Fruit fly (Drosophila melanogaster) whole organism, embryonic: ENCODE measurements around the gene CG7564.

Experiments used
- B-H1 ChIP-seq: fragments of 200-800 bp; sonication (Bioruptor generic); IDR thresholded peaks from 3 replicates; pipeline ENCODE4 v1.3.6; 2022; ENCODE audit warnings: missing biosample characterization, missing genetic modification characterization
- B-H2 ChIP-seq: fragments of 200-800 bp; sonication (Bioruptor generic); optimal IDR thresholded peaks from 2 replicates; lab custom pipeline; 2018; ENCODE audit warnings: missing biosample characterization, mild to moderate bottlenecking, missing genetic modification characterization
- BEAF-32 ChIP-seq: fragments of 200-800 bp; sonication (Bioruptor generic); optimal IDR thresholded peaks from 3 replicates; lab custom pipeline; 2017; ENCODE audit warnings: missing biosample characterization, missing genetic modification characterization, mild to moderate bottlenecking, moderate library complexity, missing genetic modification reagents
- CG10147 ChIP-seq: fragments of 200-800 bp; sonication (Bioruptor generic); optimal IDR thresholded peaks from 2 replicates; lab custom pipeline; 2019; ENCODE audit warnings: missing biosample characterization, mild to moderate bottlenecking, missing genetic modification characterization, moderate library complexity
- CG10366 ChIP-seq: fragments of 200-800 bp; sonication (Bioruptor generic); IDR thresholded peaks from 2 replicates; pipeline ENCODE4 v1.3.6; 2022; ENCODE audit warnings: missing biosample characterization, missing genetic modification characterization
- CG10959 ChIP-seq: fragments of 200-800 bp; sonication (Bioruptor generic); IDR thresholded peaks from 2 replicates; pipeline ENCODE4 v1.3.6; 2022; ENCODE audit warnings: missing biosample characterization, missing genetic modification characterization
- CG11504 ChIP-seq: fragments of 200-800 bp; sonication (Bioruptor generic); optimal IDR thresholded peaks from 3 replicates; lab custom pipeline; 2019; ENCODE audit warnings: missing biosample characterization, mild to moderate bottlenecking, missing genetic modification characterization, moderate library complexity
- CG12155 ChIP-seq: fragments of 200-800 bp; sonication (Bioruptor generic); optimal IDR thresholded peaks from 3 replicates; lab custom pipeline; 2016; ENCODE audit warnings: missing biosample characterization, missing genetic modification characterization
- CG12299 ChIP-seq: fragments of 200-800 bp; sonication (Bioruptor generic); optimal IDR thresholded peaks from 2 replicates; lab custom pipeline; 2018; ENCODE audit warnings: missing biosample characterization, mild to moderate bottlenecking, missing genetic modification characterization
- CG1233 ChIP-seq: fragments of 200-800 bp; sonication (Bioruptor generic); optimal IDR thresholded peaks from 4 replicates; lab custom pipeline; 2018; ENCODE audit warnings: missing biosample characterization, mild to moderate bottlenecking, missing genetic modification characterization
- CG13123 ChIP-seq: fragments of 200-800 bp; sonication (Bioruptor generic); optimal IDR thresholded peaks from 2 replicates; lab custom pipeline; 2016; ENCODE audit warnings: missing biosample characterization, missing genetic modification characterization
- CG13424 ChIP-seq: fragments of 200-800 bp; sonication (Bioruptor generic); optimal IDR thresholded peaks from 2 replicates; lab custom pipeline; 2019; ENCODE audit warnings: missing biosample characterization, mild to moderate bottlenecking, missing genetic modification characterization, moderate library complexity
- CG1529 ChIP-seq: fragments of 200-800 bp; sonication (Bioruptor generic); optimal IDR thresholded peaks from 3 replicates; lab custom pipeline; 2018; ENCODE audit warnings: missing biosample characterization, missing genetic modification characterization
- CG15601 ChIP-seq: fragments of 200-800 bp; sonication (Bioruptor generic); optimal IDR thresholded peaks from 3 replicates; lab custom pipeline; 2019; ENCODE audit warnings: missing biosample characterization, mild to moderate bottlenecking, missing genetic modification characterization, moderate library complexity
- CG1602 ChIP-seq: fragments of 200-800 bp; sonication (Bioruptor generic); optimal IDR thresholded peaks from 3 replicates; lab custom pipeline; 2016; ENCODE audit warnings: missing biosample characterization, missing genetic modification characterization
- CG1832 ChIP-seq: fragments of 200-800 bp; sonication (Bioruptor generic); optimal IDR thresholded peaks from 2 replicates; lab custom pipeline; 2017; ENCODE audit warnings: missing biosample characterization, mild to moderate bottlenecking, missing genetic modification characterization, inconsistent platforms
- CG2116 ChIP-seq: fragments of 200-800 bp; sonication (Bioruptor generic); optimal IDR thresholded peaks from 3 replicates; lab custom pipeline; 2018; ENCODE audit warnings: missing biosample characterization, mild to moderate bottlenecking, missing genetic modification characterization
- CG34422 ChIP-seq: fragments of 200-800 bp; sonication (Bioruptor generic); IDR thresholded peaks from 3 replicates; pipeline ENCODE4 v1.3.6; 2022; ENCODE audit warnings: missing biosample characterization, missing genetic modification characterization
- CG4820 ChIP-seq: fragments of 200-800 bp; sonication (Bioruptor generic); optimal IDR thresholded peaks from 3 replicates; lab custom pipeline; 2016; ENCODE audit warnings: missing biosample characterization, missing genetic modification characterization
- CG6272 ChIP-seq: fragments of 200-800 bp; sonication (Bioruptor generic); IDR thresholded peaks from 2 replicates; pipeline ENCODE4 v1.3.6; 2022; ENCODE audit warnings: missing biosample characterization, missing genetic modification characterization
- CG7271 ChIP-seq: fragments of 200-800 bp; sonication (Bioruptor generic); optimal IDR thresholded peaks from 2 replicates; lab custom pipeline; 2018; ENCODE audit warnings: missing biosample characterization, mild to moderate bottlenecking, missing genetic modification characterization, moderate library complexity
- CG7987 ChIP-seq: fragments of 200-800 bp; sonication (Bioruptor generic); optimal IDR thresholded peaks from 2 replicates; lab custom pipeline; 2018; ENCODE audit warnings: missing biosample characterization, mild to moderate bottlenecking, missing genetic modification characterization, moderate library complexity
- CG9609 ChIP-seq: fragments of 200-800 bp; sonication (Bioruptor generic); optimal IDR thresholded peaks from 3 replicates; lab custom pipeline; 2016; ENCODE audit warnings: missing biosample characterization, missing genetic modification characterization
- HLH4C ChIP-seq: fragments of 200-800 bp; sonication (Bioruptor generic); IDR thresholded peaks from 3 replicates; pipeline ENCODE4 v1.3.6; 2022; ENCODE audit warnings: missing biosample characterization, missing genetic modification characterization; ENCODE audit not compliant: partially characterized antibody
- Hr3 ChIP-seq: fragments of 200-800 bp; sonication (Bioruptor generic); optimal IDR thresholded peaks from 3 replicates; lab custom pipeline; 2016; ENCODE audit warnings: missing biosample characterization, missing genetic modification characterization
- NFAT ChIP-seq: fragments of 200-800 bp; sonication (Bioruptor generic); IDR thresholded peaks from 2 replicates; pipeline ENCODE4 v1.3.6; 2022; ENCODE audit warnings: missing biosample characterization, missing genetic modification characterization
- Ravus ChIP-seq: fragments of 200-800 bp; sonication (Bioruptor generic); IDR thresholded peaks from 2 replicates; pipeline ENCODE4 v1.3.6; 2022; ENCODE audit warnings: missing biosample characterization, missing genetic modification characterization
- Sin3A ChIP-seq: fragments of >200 bp; optimal IDR thresholded peaks from 2 replicates; lab custom pipeline; 2018
- Spps ChIP-seq: fragments of 200-800 bp; sonication (Bioruptor generic); optimal IDR thresholded peaks from 2 replicates; lab custom pipeline; 2018; ENCODE audit warnings: missing biosample characterization, mild to moderate bottlenecking, missing genetic modification characterization
- ato ChIP-seq: fragments of 200-800 bp; sonication (Bioruptor generic); IDR thresholded peaks from 2 replicates; pipeline ENCODE4 v1.3.6; 2022; ENCODE audit warnings: missing biosample characterization, missing genetic modification characterization; ENCODE audit not compliant: partially characterized antibody
- bbx ChIP-seq: fragments of 200-800 bp; sonication (Bioruptor generic); IDR thresholded peaks from 2 replicates; pipeline ENCODE4 v1.3.6; 2022; ENCODE audit warnings: missing biosample characterization, missing genetic modification characterization; ENCODE audit not compliant: partially characterized antibody
- br ChIP-seq: fragments of >200 bp; optimal IDR thresholded peaks from 2 replicates; lab custom pipeline; 2017
- cad ChIP-seq: fragments of >200 bp; optimal IDR thresholded peaks from 2 replicates; lab custom pipeline; 2017; ENCODE audit warnings: missing biosample characterization, missing genetic modification characterization
- ci ChIP-seq: fragments of 200-800 bp; sonication (Bioruptor generic); IDR thresholded peaks from 3 replicates; pipeline ENCODE4 v1.3.6; 2022; ENCODE audit warnings: missing biosample characterization, missing genetic modification characterization
- corto ChIP-seq: fragments of 200-800 bp; sonication (Bioruptor generic); optimal IDR thresholded peaks from 2 replicates; lab custom pipeline; 2016; ENCODE audit warnings: missing biosample characterization, mild to moderate bottlenecking, missing genetic modification characterization, moderate library complexity
- crc ChIP-seq: fragments of 200-800 bp; sonication (Bioruptor generic); optimal IDR thresholded peaks from 2 replicates; lab custom pipeline; 2016; ENCODE audit warnings: missing biosample characterization, missing genetic modification characterization
- fd96Cb ChIP-seq: fragments of 200-800 bp; sonication (Bioruptor generic); optimal IDR thresholded peaks from 2 replicates; lab custom pipeline; 2018; ENCODE audit warnings: missing biosample characterization, mild to moderate bottlenecking, missing genetic modification characterization, moderate library complexity
- ham ChIP-seq: fragments of 200-800 bp; sonication (Bioruptor generic); IDR thresholded peaks from 2 replicates; pipeline ENCODE4 v1.3.6; 2022; ENCODE audit warnings: missing biosample characterization, missing genetic modification characterization
- ind ChIP-seq: fragments of 200-800 bp; sonication (Bioruptor generic); optimal IDR thresholded peaks from 3 replicates; lab custom pipeline; 2016; ENCODE audit warnings: missing biosample characterization, missing genetic modification characterization
- insv ChIP-seq, 2 experiments: fragments of 200-800 bp; sonication (Bioruptor generic); optimal IDR thresholded peaks; 3 replicates each; lab custom pipeline; 2016 to 2018; ENCODE audit warnings: missing biosample characterization in 2 of 2, missing genetic modification characterization in 2 of 2
- klu ChIP-seq: fragments of 200-800 bp; sonication (Bioruptor generic); IDR thresholded peaks from 2 replicates; pipeline ENCODE4 v1.3.6; 2022; ENCODE audit warnings: missing biosample characterization, missing genetic modification characterization
- lab ChIP-seq: fragments of 200-800 bp; sonication (Bioruptor generic); optimal IDR thresholded peaks from 3 replicates; lab custom pipeline; 2017; ENCODE audit warnings: missing biosample characterization, missing genetic modification characterization, mild to moderate bottlenecking, moderate library complexity, missing genetic modification reagents
- lbe ChIP-seq: fragments of 200-800 bp; sonication (Bioruptor generic); optimal IDR thresholded peaks from 2 replicates; lab custom pipeline; 2016; ENCODE audit warnings: missing biosample characterization, mild to moderate bottlenecking, missing genetic modification characterization
- maf-S ChIP-seq: fragments of 200-800 bp; sonication (Bioruptor generic); optimal IDR thresholded peaks from 2 replicates; lab custom pipeline; 2016; ENCODE audit warnings: missing biosample characterization, missing genetic modification characterization
- mirr ChIP-seq: fragments of 200-800 bp; sonication (Bioruptor generic); optimal IDR thresholded peaks from 3 replicates; lab custom pipeline; 2018; ENCODE audit warnings: missing biosample characterization, mild to moderate bottlenecking, missing genetic modification characterization
- nerfin-1 ChIP-seq: fragments of 200-800 bp; sonication (Bioruptor generic); optimal IDR thresholded peaks from 3 replicates; lab custom pipeline; 2019; ENCODE audit warnings: missing biosample characterization, mild to moderate bottlenecking, missing genetic modification characterization, moderate library complexity
- oc ChIP-seq: fragments of 200-800 bp; sonication (Bioruptor generic); optimal IDR thresholded peaks from 2 replicates; lab custom pipeline; 2018; ENCODE audit warnings: missing biosample characterization, mild to moderate bottlenecking, missing genetic modification characterization, moderate library complexity
- repo ChIP-seq: fragments of 200-800 bp; sonication (Bioruptor generic); optimal IDR thresholded peaks from 2 replicates; lab custom pipeline; 2016; ENCODE audit warnings: missing biosample characterization, missing genetic modification characterization
- tna ChIP-seq: fragments of 200-800 bp; sonication (Bioruptor generic); IDR thresholded peaks from 2 replicates; pipeline ENCODE4 v1.3.6; 2022; ENCODE audit warnings: missing biosample characterization, missing genetic modification characterization; ENCODE audit not compliant: partially characterized antibody
- tup ChIP-seq: fragments of 200-800 bp; sonication (Bioruptor generic); optimal IDR thresholded peaks from 2 replicates; lab custom pipeline; 2016; ENCODE audit warnings: missing biosample characterization, mild to moderate bottlenecking, missing genetic modification characterization, moderate library complexity

The CG7564 gene

DNA sequence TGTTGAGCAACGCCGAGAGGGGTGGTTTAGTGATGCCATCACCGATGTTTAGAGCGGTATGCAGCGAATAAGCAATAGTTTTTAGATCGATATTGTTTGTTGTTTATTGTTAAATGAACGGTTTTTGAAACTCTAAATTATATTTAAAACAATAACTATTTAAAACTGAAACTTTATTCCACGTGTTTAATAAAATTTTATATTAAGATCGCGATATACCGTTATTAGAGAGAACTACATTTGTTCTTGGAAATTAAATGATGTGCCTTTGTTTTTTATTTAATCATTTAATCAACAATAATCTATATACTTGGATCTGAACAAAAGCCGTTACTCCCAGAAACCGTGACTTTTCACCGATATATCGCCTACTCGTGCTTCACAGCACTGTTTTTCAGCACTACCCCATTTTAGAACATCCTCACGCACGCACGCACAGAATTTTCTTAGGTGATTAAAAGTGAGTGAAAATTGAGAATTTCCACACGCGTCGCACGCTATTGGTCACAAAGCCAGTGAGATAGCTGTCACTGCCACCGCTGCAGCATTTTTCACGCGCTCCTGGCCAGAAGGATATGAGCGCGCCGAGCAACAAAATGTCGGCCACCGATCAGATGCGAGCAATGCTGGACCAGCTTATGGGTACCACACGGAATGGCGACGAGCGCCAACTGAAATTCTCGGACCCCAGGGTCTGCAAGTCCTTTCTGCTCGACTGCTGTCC lies at the start of gene CG7564, which contains the start of gene U4-U6-60K (continued):
- TF ChIP-seq BEAF-32 (GFP tag; lab: Kevin White, UChicago) = peak; percentile 99
- TF ChIP-seq repo (GFP tag; lab: Kevin White, UChicago) = no peak
- TF ChIP-seq lbe = peak; percentile 60
- TF ChIP-seq CG13424 (tag; lab: Kevin White, UChicago) = peak; percentile 56
- no peak for TF ChIP-seq CG1832 (GFP tag; lab: Kevin White, UChicago)
- peak; percentile 90 for TF ChIP-seq Sin3A
- TF ChIP-seq fd96Cb = peak; percentile 40
- TF ChIP-seq insv (GFP tag; optimal IDR thresholded peaks at IDR 0.05; lab: Kevin White, UChicago) = peak in 1 of 2 experiments; percentile 14
- peak; percentile 62 for TF ChIP-seq CG2116
- TF ChIP-seq CG34422 = peak; percentile 33; the same call in 1 of the 3 replicates
- peak; percentile 54 for TF ChIP-seq lab (GFP tag; lab: Kevin White, UChicago)
- peak; percentile 51 for TF ChIP-seq CG10366 (GFP tag; lab: Robert Waterston, UW)
- peak; percentile 28 for TF ChIP-seq maf-S (GFP tag; lab: Kevin White, UChicago)
- TF ChIP-seq HLH4C = peak; percentile 95
- no peak for TF ChIP-seq Spps (tag; lab: Kevin White, UChicago)
- TF ChIP-seq CG10959 (GFP tag; lab: Robert Waterston, UW) = no peak
- no peak for TF ChIP-seq cad (GFP tag; lab: Kevin White, UChicago)
- TF ChIP-seq oc (tag; lab: Kevin White, UChicago) = no peak
- peak; percentile 67 for TF ChIP-seq ind (GFP tag; lab: Kevin White, UChicago)
- TF ChIP-seq Ravus (GFP tag; lab: Robert Waterston, UW) = no peak
- no peak; the same call in 2 of the 3 replicates for TF ChIP-seq ci (GFP tag; lab: Robert Waterston, UW)
- TF ChIP-seq CG11504 (tag; lab: Kevin White, UChicago) = no peak
- TF ChIP-seq mirr (GFP tag; lab: Kevin White, UChicago) = no peak
- TF ChIP-seq br (lab: Kevin White, UChicago) = no peak
- TF ChIP-seq B-H1 = no peak
- peak; percentile 15 for TF ChIP-seq tup (GFP tag; lab: Kevin White, UChicago)
- TF ChIP-seq B-H2 (GFP tag; lab: Kevin White, UChicago) = peak; percentile 33
- TF ChIP-seq bbx (GFP tag; lab: Robert Waterston, UW) = peak; percentile 97
- TF ChIP-seq CG12299 = peak; percentile 11
- peak; percentile 44 for TF ChIP-seq CG9609 (GFP tag; lab: Kevin White, UChicago)
- TF ChIP-seq NFAT = peak; percentile 76
- TF ChIP-seq CG15601 (tag; lab: Kevin White, UChicago) = peak; percentile 51
- peak; percentile 51 for TF ChIP-seq CG4820 (GFP tag; lab: Kevin White, UChicago)
- TF ChIP-seq CG1529 (GFP tag; lab: Kevin White, UChicago) = no peak
- TF ChIP-seq CG12155 (GFP tag; lab: Kevin White, UChicago) = peak; percentile 77
- TF ChIP-seq Hr3 (GFP tag; lab: Kevin White, UChicago) = peak; percentile 81
- no peak for TF ChIP-seq CG7271 (tag; lab: Kevin White, UChicago)
- peak; percentile 15 for TF ChIP-seq CG13123 (GFP tag; lab: Kevin White, UChicago)
- peak; percentile 90 for TF ChIP-seq tna
- TF ChIP-seq CG10147 (GFP tag; lab: Kevin White, UChicago) = peak; percentile 51
- peak; percentile 28 for TF ChIP-seq CG1233 (GFP tag; lab: Kevin White, UChicago)
- peak; percentile 48; the same call in 1 of the 2 replicates for TF ChIP-seq klu (GFP tag; lab: Robert Waterston, UW)
- peak; percentile 84 for TF ChIP-seq ato (GFP tag; lab: Robert Waterston, UW)
- TF ChIP-seq CG6272 (GFP tag; lab: Robert Waterston, UW) = peak; percentile 41; the same call in 1 of the 2 replicates
- TF ChIP-seq nerfin-1 (tag; lab: Kevin White, UChicago) = peak; percentile 24
- peak; percentile 61 for TF ChIP-seq CG1602 (GFP tag; lab: Kevin White, UChicago)
- TF ChIP-seq crc = peak; percentile 15
- no peak for TF ChIP-seq ham (GFP tag; lab: Robert Waterston, UW)
- TF ChIP-seq CG7987 = no peak
- TF ChIP-seq corto (GFP tag; lab: Kevin White, UChicago) = peak; percentile 47
